Worm (Caenorhabditis elegans): ENCODE measurements around the gene srx-43.
A peak's percentile ranks its signal among the peaks of the same experiment; 100 is the strongest.

Gene srx-43

ce11 chrV:16000433-16000832 lies 17.3 kb upstream of the srx-43 start, which contains the start of gene nhr-50:
Gene nhr-50, minus strand, starts transcription at chrV:16000631.
- TF ChIP-seq nhr-129 (tag; optimal IDR thresholded peaks at IDR 0.05) (peak; percentile 54), dmd-4 (tag; optimal IDR thresholded peaks at IDR 0.05) (no peak), sma-3 (GFP tag; optimal IDR thresholded peaks at IDR 0.05) (peak; percentile 69), blmp-1 (tag; optimal IDR thresholded peaks at IDR 0.05; ENCODE audit: insufficient read depth) (peak; percentile 97), elt-3 (tag; optimal IDR thresholded peaks at IDR 0.05) (no peak), skn-1 (tag; optimal IDR thresholded peaks at IDR 0.05) (no peak), F13H6.1 (tag; optimal IDR thresholded peaks at IDR 0.05) (peak; percentile 53), snpc-4 (tag; optimal IDR thresholded peaks at IDR 0.05) (no peak), mdl-1 (tag; optimal IDR thresholded peaks at IDR 0.05) (no peak), mab-5 (tag; optimal IDR thresholded peaks at IDR 0.05) (no peak), zag-1 (tag; optimal IDR thresholded peaks at IDR 0.05) (no peak), ztf-11 (tag; optimal IDR thresholded peaks at IDR 0.05) (no peak), Y55F3AM.14 (GFP tag; optimal IDR thresholded peaks at IDR 0.05) (no peak), lsy-2 (tag; optimal IDR thresholded peaks at IDR 0.05) (no peak), ZK546.5 (tag; optimal IDR thresholded peaks at IDR 0.05) (no peak), crh-2 (tag; optimal IDR thresholded peaks at IDR 0.05) (peak; percentile 83), unc-39 (tag; optimal IDR thresholded peaks at IDR 0.05) (no peak), sem-4 (tag; optimal IDR thresholded peaks at IDR 0.05) (no peak), fos-1 (tag; optimal IDR thresholded peaks at IDR 0.05) (peak; percentile 99), egl-27 (tag; optimal IDR thresholded peaks at IDR 0.05) (peak; percentile 57), ceh-82 (tag; optimal IDR thresholded peaks at IDR 0.05) (no peak), aly-2 (tag; optimal IDR thresholded peaks at IDR 0.05) (no peak), ama-1 (optimal IDR thresholded peaks at IDR 0.05) (no peak), lin-13 (GFP tag; optimal IDR thresholded peaks at IDR 0.05) (no peak), unc-55 (GFP tag; optimal IDR thresholded peaks at IDR 0.05) (no peak), R02D3.7 (tag; optimal IDR thresholded peaks at IDR 0.05) (no peak), nhr-21 (tag; optimal IDR thresholded peaks at IDR 0.05) (peak; percentile 45), nhr-25 (tag; optimal IDR thresholded peaks at IDR 0.05) (no peak), peb-1 (tag; optimal IDR thresholded peaks at IDR 0.05) (no peak), sma-9 (GFP tag; optimal IDR thresholded peaks at IDR 0.05) (peak; percentile 91), sma-9 (tag; optimal IDR thresholded peaks at IDR 0.05) (no peak), nhr-23 (tag; optimal IDR thresholded peaks at IDR 0.05) (no peak), elt-1 (tag; optimal IDR thresholded peaks at IDR 0.05) (no peak), nhr-11 (tag; optimal IDR thresholded peaks at IDR 0.05) (no peak), ztf-4 (tag; optimal IDR thresholded peaks at IDR 0.05) (peak; percentile 8), alr-1 (tag; optimal IDR thresholded peaks at IDR 0.05) (no peak), mbf-1 (tag; optimal IDR thresholded peaks at IDR 0.05) (no peak), nhr-237 (tag; optimal IDR thresholded peaks at IDR 0.05) (no peak), lin-11 (tag; optimal IDR thresholded peaks at IDR 0.05) (no peak), nhr-12 (tag; optimal IDR thresholded peaks at IDR 0.05) (no peak), lin-39 (tag; optimal IDR thresholded peaks at IDR 0.05) (no peak), ztf-1 (GFP tag; conservative IDR thresholded peaks at IDR 0.05) (no peak), C34F6.9 (tag; optimal IDR thresholded peaks at IDR 0.05) (peak; percentile 45), unc-62 (GFP tag; optimal IDR thresholded peaks at IDR 0.05) (no peak), nhr-6 (tag; optimal IDR thresholded peaks at IDR 0.05) (no peak), nhr-77 (tag; optimal IDR thresholded peaks at IDR 0.05) (no peak), gmeb-1 (tag; optimal IDR thresholded peaks at IDR 0.05) (peak; percentile 8)

DNA sequence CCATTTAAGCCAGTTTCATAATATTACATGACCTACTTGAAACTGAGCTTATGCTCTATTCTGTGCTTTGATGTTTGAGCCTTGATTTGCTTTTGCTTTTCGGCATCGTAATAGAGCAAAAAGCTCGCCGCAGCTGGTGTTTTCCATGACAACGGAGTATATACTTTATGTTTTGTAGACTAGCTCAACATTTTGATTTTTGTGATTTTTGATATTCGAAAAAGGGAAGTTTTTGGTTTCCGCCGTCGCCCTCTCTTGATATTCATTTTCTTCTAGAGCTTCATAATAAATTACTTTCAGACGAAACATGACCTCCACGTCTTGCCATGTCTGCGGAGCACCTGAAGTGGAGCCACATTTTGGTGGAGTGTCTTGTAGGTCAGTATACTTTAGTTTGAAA lies 15.5 kb upstream of the srx-43 start, which contains the start of gene nhr-63:
nhr-63 (plus strand) TSS at position 301 of the 400 bp plus-strand sequence.
- TF ChIP-seq blmp-1 (tag; optimal IDR thresholded peaks at IDR 0.05; ENCODE audit: insufficient read depth) (no peak), skn-1 (tag; optimal IDR thresholded peaks at IDR 0.05) (no peak)

All from whole organism, L2 larva.